4 fruit fly cellular contexts compared by ENCODE assay signal in the genomic region with DNA sequence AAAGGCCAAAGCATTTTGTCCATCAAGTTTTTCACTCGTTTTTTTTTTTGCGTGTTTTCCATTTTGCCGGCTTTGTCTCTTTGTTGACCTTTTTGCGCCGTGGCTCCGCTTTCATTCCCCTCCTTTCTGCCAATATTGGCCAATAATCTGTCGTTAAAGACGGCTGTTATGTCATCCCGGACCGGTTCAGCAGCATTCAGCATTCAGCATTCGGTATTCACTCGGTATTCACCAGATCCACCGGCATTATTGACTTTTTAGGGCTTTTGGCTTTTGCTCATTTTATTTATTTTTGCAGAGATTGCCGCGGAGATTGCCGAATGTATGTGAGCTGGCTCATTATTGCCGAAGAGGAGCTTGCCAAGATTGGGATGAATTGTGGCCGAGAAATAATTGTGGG.
TF ChIP-seq lines count a peak whose summit lies in the region.

No protein-coding gene starts in this region.

- no peak for TF ChIP-seq CTCF in whole organism, embryonic (GFP tag; optimal IDR thresholded peaks at IDR 0.05; lab: Kevin White, UChicago)

TF ChIP-seq in whole organism, embryonic, 481 proteins besides CTCF, POLR2A, EP300 and RAD21:
- TF ChIP-seq CG9932 (GFP tag; IDR thresholded peaks at IDR 0.05; lab: Robert Waterston, UW): peak; percentile 49
- TF ChIP-seq trh (GFP tag; optimal IDR thresholded peaks at IDR 0.05; lab: Kevin White, UChicago): no peak

TF ChIP-seq in whole organism, prepupa, 60 proteins besides CTCF, POLR2A, EP300 and RAD21 (continues in another document):
- no peak for TF ChIP-seq CG8319 (GFP tag; optimal IDR thresholded peaks at IDR 0.05; lab: Kevin White, UChicago)
- TF ChIP-seq Eip75B (GFP tag; optimal IDR thresholded peaks at IDR 0.05; lab: Kevin White, UChicago): no peak
- no peak for TF ChIP-seq OdsH (GFP tag; optimal IDR thresholded peaks at IDR 0.05; lab: Kevin White, UChicago)
- no peak for TF ChIP-seq Blimp-1 (GFP tag; optimal IDR thresholded peaks at IDR 0.05; lab: Kevin White, UChicago)
- TF ChIP-seq CG4318 (GFP tag; optimal IDR thresholded peaks at IDR 0.05; lab: Kevin White, UChicago): no peak
- TF ChIP-seq topi (GFP tag; optimal IDR thresholded peaks at IDR 0.05; lab: Kevin White, UChicago): no peak
- TF ChIP-seq Sox14 (GFP tag; optimal IDR thresholded peaks at IDR 0.05; lab: Kevin White, UChicago): peak; percentile 24
- no peak for TF ChIP-seq CG9139 (GFP tag; optimal IDR thresholded peaks at IDR 0.05; lab: Kevin White, UChicago)
- TF ChIP-seq ss (GFP tag; optimal IDR thresholded peaks at IDR 0.05; lab: Kevin White, UChicago): peak in 1 of 2 experiments; percentile 3
- TF ChIP-seq CG16779 (tag; optimal IDR thresholded peaks at IDR 0.05; lab: Kevin White, UChicago): no peak
- no peak for TF ChIP-seq CG11762 (GFP tag; optimal IDR thresholded peaks at IDR 0.05; lab: Kevin White, UChicago; ENCODE audit: insufficient read depth)
- peak; percentile 2 for TF ChIP-seq Smox (GFP tag; optimal IDR thresholded peaks at IDR 0.05; lab: Kevin White, UChicago)
- TF ChIP-seq CG11902 (GFP tag; optimal IDR thresholded peaks at IDR 0.05; lab: Kevin White, UChicago): no peak
- TF ChIP-seq CG6792 (GFP tag; optimal IDR thresholded peaks at IDR 0.05; lab: Kevin White, UChicago): no peak
- no peak for TF ChIP-seq Hr39 (GFP tag; optimal IDR thresholded peaks at IDR 0.05; lab: Kevin White, UChicago)
- TF ChIP-seq Sox102F (GFP tag; optimal IDR thresholded peaks at IDR 0.05; lab: Kevin White, UChicago): peak; percentile 33
- TF ChIP-seq Met (GFP tag; optimal IDR thresholded peaks at IDR 0.05; lab: Kevin White, UChicago): peak; percentile 12
- TF ChIP-seq Ets21C (GFP tag; optimal IDR thresholded peaks at IDR 0.05; lab: Kevin White, UChicago): no peak
- TF ChIP-seq lz (GFP tag; optimal IDR thresholded peaks at IDR 0.05; lab: Kevin White, UChicago): peak; percentile 3
- TF ChIP-seq svp (GFP tag; lab: Kevin White, UChicago): peak; percentile 71
- TF ChIP-seq CG6854 (GFP tag; optimal IDR thresholded peaks at IDR 0.05; lab: Kevin White, UChicago): peak; percentile 26
- no peak for TF ChIP-seq Hr38 (GFP tag; optimal IDR thresholded peaks at IDR 0.05; lab: Kevin White, UChicago)
- no peak for TF ChIP-seq CG11294 (GFP tag; IDR thresholded peaks at IDR 0.05; lab: Robert Waterston, UW)
- no peak for TF ChIP-seq cyc (GFP tag; optimal IDR thresholded peaks at IDR 0.05; lab: Kevin White, UChicago)
- peak; percentile 2 for TF ChIP-seq CG6808 (GFP tag; optimal IDR thresholded peaks at IDR 0.05; lab: Kevin White, UChicago)
- TF ChIP-seq fd59A (GFP tag; optimal IDR thresholded peaks at IDR 0.05; lab: Kevin White, UChicago): no peak
- TF ChIP-seq pdm3 (GFP tag; optimal IDR thresholded peaks at IDR 0.05; lab: Kevin White, UChicago): no peak
- no peak for TF ChIP-seq Gug (GFP tag; IDR thresholded peaks at IDR 0.05; lab: Robert Waterston, UW)
- peak; percentile 98 for TF ChIP-seq vri (GFP tag; optimal IDR thresholded peaks at IDR 0.05; lab: Kevin White, UChicago)

TF ChIP-seq in whole organism, pupa, 21 proteins besides CTCF, POLR2A, EP300 and RAD21:
- TF ChIP-seq fd96Ca (GFP tag; IDR thresholded peaks at IDR 0.05; lab: Robert Waterston, UW) (no peak), EcR (GFP tag; optimal IDR thresholded peaks at IDR 0.05; lab: Kevin White, UChicago) (peak; percentile 52)

TF ChIP-seq in whole organism, wandering third instar larva, 38 proteins besides CTCF, POLR2A, EP300 and RAD21:
- TF ChIP-seq CrebA (GFP tag; optimal IDR thresholded peaks at IDR 0.05; lab: Kevin White, UChicago; ENCODE audit: borderline replicate concordance) (no peak), Rel (GFP tag; optimal IDR thresholded peaks at IDR 0.05; lab: Kevin White, UChicago) (no peak), Rel (tag; optimal IDR thresholded peaks at IDR 0.05; lab: Kevin White, UChicago) (peak; percentile 21), psq (GFP tag; optimal IDR thresholded peaks at IDR 0.05; lab: Kevin White, UChicago) (peak; percentile 11), Hr83 (GFP tag; optimal IDR thresholded peaks at IDR 0.05; lab: Kevin White, UChicago; ENCODE audit: poor library complexity, severe bottlenecking) (no peak), rgr (GFP tag; optimal IDR thresholded peaks at IDR 0.05; lab: Kevin White, UChicago) (peak; percentile 11), Hnf4 (GFP tag; optimal IDR thresholded peaks at IDR 0.05; lab: Kevin White, UChicago) (no peak), Vsx2 (GFP tag; optimal IDR thresholded peaks at IDR 0.05; lab: Kevin White, UChicago; ENCODE audit: partially characterized antibody) (peak; percentile 50), sage (GFP tag; optimal IDR thresholded peaks at IDR 0.05; lab: Kevin White, UChicago) (no peak), Sp1 (GFP tag; optimal IDR thresholded peaks at IDR 0.05; lab: Kevin White, UChicago) (peak; percentile 12), fru (GFP tag; optimal IDR thresholded peaks at IDR 0.05; lab: Kevin White, UChicago) (peak; percentile 8), OdsH (GFP tag; optimal IDR thresholded peaks at IDR 0.05; lab: Kevin White, UChicago) (no peak), foxo (GFP tag; optimal IDR thresholded peaks at IDR 0.05; lab: Kevin White, UChicago) (peak in 1 of 2 experiments; percentile 8), br (GFP tag; optimal IDR thresholded peaks at IDR 0.05; lab: Kevin White, UChicago) (peak; percentile 38), woc (GFP tag; optimal IDR thresholded peaks at IDR 0.05; lab: Kevin White, UChicago) (peak; percentile 49), Jra (GFP tag; optimal IDR thresholded peaks at IDR 0.05; lab: Kevin White, UChicago) (no peak), lola (GFP tag; optimal IDR thresholded peaks at IDR 0.05; lab: Kevin White, UChicago) (no peak), tai (GFP tag; optimal IDR thresholded peaks at IDR 0.05; lab: Kevin White, UChicago) (no peak)
TF ChIP-seq in whole organism, wandering third instar larva: peak in this region for 9.
